Worm (Caenorhabditis elegans) whole organism, L4 larva: ENCODE results near the gene cest-33.

ENCODE experiments used
- D1046.2 ChIP-seq: fragments of 200-800 bp; sonication (Bioruptor generic); IDR thresholded peaks from 2 replicates; pipeline ENCODE4 v1.3.6; 2022; ENCODE audit warnings: missing genetic modification characterization, missing compliant biosample characterization
- F10B5.3 ChIP-seq: sonication (generic microtip); optimal IDR thresholded peaks from 2 replicates; lab custom pipeline; 2016; ENCODE audit warnings: mild to moderate bottlenecking, missing genetic modification characterization, missing compliant biosample characterization
- F26F4.8 ChIP-seq: fragments of 200-800 bp; sonication (Bioruptor generic); conservative IDR thresholded peaks from 2 replicates; pipeline ENCODE4 v1.3.6; 2022; ENCODE audit warnings: missing genetic modification characterization, missing compliant biosample characterization
- F37D6.2 ChIP-seq: sonication (generic microtip); optimal IDR thresholded peaks from 2 replicates; lab custom pipeline; 2016; ENCODE audit warnings: mild to moderate bottlenecking, missing genetic modification characterization, missing compliant biosample characterization
- T26A8.4 ChIP-seq: fragments of 200-800 bp; sonication (Bioruptor generic); IDR thresholded peaks from 2 replicates; pipeline ENCODE4 v1.3.6; 2022; ENCODE audit warnings: missing genetic modification characterization, missing compliant biosample characterization
- Y75B8A.6 ChIP-seq: fragments of 200-800 bp; sonication (Bioruptor generic); IDR thresholded peaks from 2 replicates; pipeline ENCODE4 v1.3.6; 2022; ENCODE audit warnings: missing genetic modification reagents, missing genetic modification characterization, missing compliant biosample characterization
- ZK546.5 ChIP-seq, 2 experiments: sonication (generic microtip); optimal IDR thresholded peaks; 2 replicates each; lab custom pipeline; 2017; ENCODE audit warnings: missing biosample characterization in 2 of 2, missing genetic modification characterization in 2 of 2
- aha-1 ChIP-seq: fragments of 150-350 bp; peaks from one replicate; lab custom pipeline; 2014; ENCODE audit warnings: missing biosample characterization, missing genetic modification characterization
- aly-2 ChIP-seq: sonication (generic microtip); optimal IDR thresholded peaks from 2 replicates; lab custom pipeline; 2018; ENCODE audit warnings: missing biosample characterization, missing genetic modification characterization
- ceh-44 ChIP-seq: fragments of 200-800 bp; sonication (Bioruptor generic); IDR thresholded peaks from 2 replicates; pipeline ENCODE4 v1.3.6; 2022; ENCODE audit warnings: missing genetic modification reagents, missing genetic modification characterization, missing compliant biosample characterization
- ceh-62 ChIP-seq: sonication (generic microtip); optimal IDR thresholded peaks from 2 replicates; lab custom pipeline; 2017; ENCODE audit warnings: missing biosample characterization, missing genetic modification characterization
- cey-2 ChIP-seq: sonication (generic microtip); optimal IDR thresholded peaks from 3 replicates; lab custom pipeline; 2017; ENCODE audit warnings: missing genetic modification characterization, mild to moderate bottlenecking, missing compliant biosample characterization, antibody characterized with exemption, borderline replicate concordance; ENCODE audit not compliant: insufficient read depth
- daf-16 ChIP-seq, 3 experiments: sonication (generic microtip); optimal IDR thresholded peaks; 2 replicates each; lab custom pipeline; 2016 to 2017; ENCODE audit warnings: missing genetic modification characterization in 3 of 3, missing genetic modification reagents in 3 of 3, mild to moderate bottlenecking in 2 of 3, missing compliant biosample characterization in 2 of 3, missing biosample characterization in 1 of 3, moderate library complexity in 1 of 3
- daf-19 ChIP-seq: fragments of 200-800 bp; sonication (Bioruptor generic); conservative IDR thresholded peaks from 2 replicates; pipeline ENCODE4 v1.3.6; 2022; ENCODE audit warnings: missing genetic modification characterization, missing compliant biosample characterization
- dmd-6 ChIP-seq: fragments of 200-800 bp; sonication (Bioruptor generic); IDR thresholded peaks from 2 replicates; pipeline ENCODE4 v1.3.6; 2022; ENCODE audit warnings: missing genetic modification reagents, missing genetic modification characterization, missing compliant biosample characterization
- dve-1 ChIP-seq: sonication (generic microtip); optimal IDR thresholded peaks from 2 replicates; lab custom pipeline; 2017; ENCODE audit warnings: antibody characterized with exemption, mild to moderate bottlenecking, missing genetic modification characterization, missing compliant biosample characterization; ENCODE audit not compliant: insufficient read depth
- egl-27 ChIP-seq: sonication (generic microtip); optimal IDR thresholded peaks from 3 replicates; lab custom pipeline; 2017; ENCODE audit warnings: missing biosample characterization, missing genetic modification reagents, missing genetic modification characterization
- hif-1 ChIP-seq, 2 experiments: sonication (generic microtip); optimal IDR thresholded peaks; 2 replicates each; lab custom pipeline; 2016 to 2017; ENCODE audit warnings: missing compliant biosample characterization in 2 of 2, missing genetic modification characterization in 2 of 2, missing genetic modification reagents in 2 of 2, missing genotype in 2 of 2, mild to moderate bottlenecking in 1 of 2
- hlh-11 ChIP-seq: fragments of 200-800 bp; sonication (Bioruptor generic); optimal IDR thresholded peaks from 2 replicates; lab custom pipeline; 2018; ENCODE audit warnings: mild to moderate bottlenecking, missing genetic modification characterization, missing compliant biosample characterization
- hlh-30 ChIP-seq: sonication (generic microtip); optimal IDR thresholded peaks from 2 replicates; lab custom pipeline; 2017; ENCODE audit warnings: antibody characterized with exemption, mild to moderate bottlenecking, missing genetic modification characterization, missing compliant biosample characterization; ENCODE audit not compliant: insufficient read depth
- jun-1 ChIP-seq: fragments of 150-350 bp; optimal IDR thresholded peaks from 2 replicates; lab custom pipeline; 2014; ENCODE audit warnings: missing biosample characterization, missing genetic modification reagents, missing genetic modification characterization
- lin-15B ChIP-seq: fragments of 150-350 bp; sonication (generic microtip); optimal IDR thresholded peaks from 3 replicates; lab custom pipeline; 2014; ENCODE audit warnings: missing biosample characterization, missing genetic modification characterization
- lin-29 ChIP-seq: fragments of 200-800 bp; sonication (Bioruptor generic); IDR thresholded peaks from 2 replicates; pipeline ENCODE4 v1.3.6; 2022; ENCODE audit warnings: missing genetic modification reagents, missing genetic modification characterization, missing compliant biosample characterization
- madf-9 ChIP-seq: fragments of 200-800 bp; sonication (Bioruptor generic); conservative IDR thresholded peaks from 2 replicates; pipeline ENCODE4 v1.3.6; 2022; ENCODE audit warnings: missing genetic modification reagents, missing genetic modification characterization, missing compliant biosample characterization
- mep-1 ChIP-seq: fragments of 150-350 bp; sonication (generic microtip); optimal IDR thresholded peaks from 3 replicates; lab custom pipeline; 2014; ENCODE audit warnings: missing biosample characterization, missing genetic modification characterization
- mes-2 ChIP-seq: sonication (generic microtip); optimal IDR thresholded peaks from 2 replicates; lab custom pipeline; 2016; ENCODE audit warnings: missing genotype, mild to moderate bottlenecking, missing genetic modification characterization, missing compliant biosample characterization; ENCODE audit not compliant: poor library complexity, severe bottlenecking
- nhr-28 ChIP-seq: fragments of 150-350 bp; optimal IDR thresholded peaks from 2 replicates; lab custom pipeline; 2014; ENCODE audit warnings: missing biosample characterization, missing genetic modification characterization
- nhr-77 ChIP-seq: fragments of 150-350 bp; optimal IDR thresholded peaks from 2 replicates; lab custom pipeline; 2014; ENCODE audit warnings: missing biosample characterization, missing genetic modification characterization
- php-3 ChIP-seq: fragments of 200-800 bp; sonication (Bioruptor generic); IDR thresholded peaks from 2 replicates; pipeline ENCODE4 v1.3.6; 2022; ENCODE audit warnings: missing genetic modification reagents, missing genetic modification characterization, missing compliant biosample characterization
- pqm-1 ChIP-seq: sonication (generic microtip); optimal IDR thresholded peaks from 2 replicates; lab custom pipeline; 2017; ENCODE audit warnings: missing biosample characterization, missing genetic modification characterization
- sdz-12 ChIP-seq: fragments of 200-800 bp; sonication (Bioruptor generic); optimal IDR thresholded peaks from 2 replicates; lab custom pipeline; 2018; ENCODE audit warnings: mild to moderate bottlenecking, missing genetic modification characterization, missing compliant biosample characterization
- skn-1 ChIP-seq: fragments of 150-350 bp; optimal IDR thresholded peaks from 2 replicates; lab custom pipeline; 2014; ENCODE audit warnings: missing biosample characterization, missing genetic modification characterization
- snpc-1.2 ChIP-seq: fragments of 200-800 bp; sonication (Bioruptor generic); IDR thresholded peaks from 2 replicates; pipeline ENCODE4 v1.3.6; 2022; ENCODE audit warnings: missing genetic modification reagents, missing genetic modification characterization, missing compliant biosample characterization
- spr-3 ChIP-seq: fragments of 200-800 bp; sonication (Bioruptor generic); optimal IDR thresholded peaks from 2 replicates; lab custom pipeline; 2018; ENCODE audit warnings: mild to moderate bottlenecking, missing genetic modification characterization, missing compliant biosample characterization
- tag-97 ChIP-seq: fragments of 200-800 bp; sonication (Bioruptor generic); IDR thresholded peaks from 2 replicates; pipeline ENCODE4 v1.3.6; 2022; ENCODE audit warnings: missing genetic modification characterization, missing compliant biosample characterization
- unc-62 ChIP-seq, 3 experiments: fragments of 150-350 bp in 1 of 3; sonication (generic microtip); optimal IDR thresholded peaks in 2 of 3; peaks in 1 of 3; 1 replicate in 1 of 3; 2 replicates in 2 of 3; lab custom pipeline; 2014 to 2017; ENCODE audit warnings: missing biosample characterization in 3 of 3, missing genetic modification characterization in 3 of 3, missing genetic modification reagents in 3 of 3, missing genotype in 1 of 3
- zip-11 ChIP-seq: fragments of 200-800 bp; sonication (Bioruptor generic); IDR thresholded peaks from 2 replicates; pipeline ENCODE4 v1.3.6; 2022; ENCODE audit warnings: missing genetic modification characterization, missing compliant biosample characterization
- ztf-11 ChIP-seq: fragments of 150-350 bp; optimal IDR thresholded peaks from 2 replicates; lab custom pipeline; 2014; ENCODE audit warnings: missing biosample characterization, missing genetic modification characterization

Gene cest-33

ce11 chrV:6365597-6365996 lies at the start of gene cest-33:
TSS of gene cest-33 (minus strand) at chrV:6365671.
- TF ChIP-seq nhr-28 (tag; lab: Kevin White, UChicago) (peak; percentile 99), daf-16 (GFP tag; optimal IDR thresholded peaks at IDR 0.05; lab: Kevin White, UChicago) (no peak), daf-16 (tag; optimal IDR thresholded peaks at IDR 0.05; lab: Kevin White, UChicago) (peak; percentile 55), egl-27 (no peak), F26F4.8 (no peak), nhr-77 (tag; lab: Kevin White, UChicago) (peak; percentile 4), D1046.2 (GFP tag; lab: Robert Waterston, UW) (no peak), mes-2 (tag; lab: Kevin White, UChicago) (peak; percentile 12), dve-1 (tag; lab: Kevin White, UChicago) (peak; percentile 36), hlh-11 (tag; lab: Kevin White, UChicago) (peak; percentile 17), hlh-30 (tag; lab: Kevin White, UChicago) (peak; percentile 20), dmd-6 (peak; percentile 35), cey-2 (tag; lab: Kevin White, UChicago) (peak; percentile 58), mep-1 (tag; lab: Kevin White, UChicago) (peak; percentile 4), T26A8.4 (GFP tag; lab: Robert Waterston, UW) (no peak)

ce11 chrV:6414985-6415384 lies 49.5 kb upstream of the cest-33 start, which contains the start of gene cht-6:
TSS of gene cht-6 (plus strand) at chrV:6414993.
- TF ChIP-seq jun-1 (tag; lab: Kevin White, UChicago) = no peak
- TF ChIP-seq sdz-12 (GFP tag; lab: Kevin White, UChicago) = no peak
- peak in 1 of 2 experiments; percentile 93 for TF ChIP-seq unc-62 (GFP tag; optimal IDR thresholded peaks at IDR 0.05 in 1 of 2; lab: Kevin White, UChicago)
- TF ChIP-seq unc-62 (tag; optimal IDR thresholded peaks at IDR 0.05; lab: Kevin White, UChicago) = no peak

ce11 chrV:6414469-6414868 lies 49.0 kb upstream of the cest-33 start:
- TF ChIP-seq ztf-11 (tag; lab: Kevin White, UChicago) (no peak), snpc-1.2 (no peak), F10B5.3 (tag; lab: Kevin White, UChicago) (no peak), nhr-28 (tag; lab: Kevin White, UChicago) (peak; percentile 60), lin-29 (GFP tag; lab: Robert Waterston, UW) (no peak), daf-16 (GFP tag; optimal IDR thresholded peaks at IDR 0.05; lab: Kevin White, UChicago) (no peak), daf-16 (tag; optimal IDR thresholded peaks at IDR 0.05; lab: Kevin White, UChicago) (peak; percentile 40), aha-1 (tag; lab: Kevin White, UChicago) (no peak), zip-11 (GFP tag; lab: Robert Waterston, UW) (no peak), F37D6.2 (tag; lab: Kevin White, UChicago) (no peak), hlh-11 (tag; lab: Kevin White, UChicago) (peak; percentile 28), madf-9 (GFP tag; lab: Robert Waterston, UW) (no peak), ceh-62 (no peak), dve-1 (tag; lab: Kevin White, UChicago) (peak; percentile 37), Y75B8A.6 (no peak), mes-2 (tag; lab: Kevin White, UChicago) (no peak), skn-1 (tag; lab: Kevin White, UChicago) (no peak), lin-15B (no peak), tag-97 (GFP tag; lab: Robert Waterston, UW) (no peak), ceh-44 (GFP tag; lab: Robert Waterston, UW) (no peak), php-3 (GFP tag; lab: Robert Waterston, UW) (0 out of 2 replicates have a peak, but pooled peaks have one; percentile 42), aly-2 (tag; lab: Kevin White, UChicago) (no peak), ZK546.5 (tag; optimal IDR thresholded peaks at IDR 0.05; lab: Kevin White, UChicago) (no peak), daf-19 (GFP tag; lab: Robert Waterston, UW) (no peak), pqm-1 (tag; lab: Kevin White, UChicago) (peak; percentile 69), hif-1 (tag; optimal IDR thresholded peaks at IDR 0.05; lab: Kevin White, UChicago) (no peak), mep-1 (tag; lab: Kevin White, UChicago) (no peak), dmd-6 (peak; percentile 60), spr-3 (GFP tag; lab: Kevin White, UChicago) (no peak)
